Fruit fly (Drosophila melanogaster): Measurements from ENCODE around the gene CG43134.

- TF ChIP-seq EcR (GFP tag; optimal IDR thresholded peaks at IDR 0.05) (no peak), CG8478 (optimal IDR thresholded peaks at IDR 0.05) (no peak), psq (optimal IDR thresholded peaks at IDR 0.05) (no peak), usp (GFP tag; optimal IDR thresholded peaks at IDR 0.05) (no peak), Dll (optimal IDR thresholded peaks at IDR 0.05) (no peak), pan (optimal IDR thresholded peaks at IDR 0.05) (no peak)
Observed at dm6 chrX:4252690-4253089, 5.6 kb downstream of the CG43134 start, which contains the start of gene CG15576.

Measured in whole organism.